Worm (Caenorhabditis elegans): ENCODE data around the gene F37B4.10.

DNA sequence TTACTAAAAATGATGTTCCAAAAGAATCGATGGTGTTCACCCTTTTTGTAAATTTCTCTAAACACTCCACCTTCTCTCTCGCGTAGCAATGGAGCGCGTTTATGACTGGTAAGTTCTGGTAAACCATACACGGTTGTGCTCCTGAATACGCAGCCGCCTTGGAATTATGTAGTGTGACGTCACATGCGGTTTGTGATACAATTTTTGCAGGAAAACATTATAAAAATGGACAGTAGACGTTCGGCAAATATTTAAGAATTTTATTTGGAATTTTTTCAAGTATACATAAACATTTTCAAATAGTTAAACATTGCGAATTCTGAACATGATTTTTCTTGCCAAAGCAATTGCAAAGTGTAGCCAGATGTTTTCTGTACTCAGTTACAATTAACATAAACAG, at the start of gene F37B4.10:
- TF ChIP-seq ama-1 (optimal IDR thresholded peaks at IDR 0.05): no peak
- no peak for TF ChIP-seq ceh-9 (tag; optimal IDR thresholded peaks at IDR 0.05)
- no peak for TF ChIP-seq nhr-11 (tag; optimal IDR thresholded peaks at IDR 0.05)
- no peak for TF ChIP-seq nfya-1 (tag; optimal IDR thresholded peaks at IDR 0.05)

Data from whole organism, late embryonic.